Worm (Caenorhabditis elegans): ENCODE data around the gene atg-16.2.

atg-16.2 gene

ce11 chrII:6475180-6475737, 22.1 kb upstream of the atg-16.2 start, which contains the start of gene T28D9.16:
Gene T28D9.16, plus strand, starts transcription at chrII:6475687.
- TF ChIP-seq ztf-29 (GFP tag; IDR thresholded peaks at IDR 0.05): no peak
- no peak for TF ChIP-seq klf-2 (GFP tag; conservative IDR thresholded peaks at IDR 0.05)
- no peak for TF ChIP-seq ztf-23 (GFP tag; IDR thresholded peaks at IDR 0.05)
- TF ChIP-seq T22C8.4 (GFP tag; IDR thresholded peaks at IDR 0.05): no peak
- no peak for TF ChIP-seq tab-1 (GFP tag; IDR thresholded peaks at IDR 0.05)
- TF ChIP-seq flt-1 (GFP tag; IDR thresholded peaks at IDR 0.05): no peak
- no peak for TF ChIP-seq med-1 (GFP tag; optimal IDR thresholded peaks at IDR 0.05; ENCODE audit: insufficient read depth)
- no peak for TF ChIP-seq ref-1 (GFP tag; conservative IDR thresholded peaks at IDR 0.05)
- TF ChIP-seq cog-1 (tag; optimal IDR thresholded peaks at IDR 0.05): no peak

- TF ChIP-seq ztf-29 (GFP tag; IDR thresholded peaks at IDR 0.05): no peak
- TF ChIP-seq cog-1 (tag; optimal IDR thresholded peaks at IDR 0.05): no peak
- no peak for TF ChIP-seq flt-1 (GFP tag; IDR thresholded peaks at IDR 0.05)
- TF ChIP-seq klf-2 (GFP tag; conservative IDR thresholded peaks at IDR 0.05): no peak
- TF ChIP-seq ztf-23 (GFP tag; IDR thresholded peaks at IDR 0.05): no peak
- no peak for TF ChIP-seq tab-1 (GFP tag; IDR thresholded peaks at IDR 0.05)
- no peak for TF ChIP-seq T22C8.4 (GFP tag; IDR thresholded peaks at IDR 0.05)
- TF ChIP-seq ref-1 (GFP tag; conservative IDR thresholded peaks at IDR 0.05): no peak
- TF ChIP-seq med-1 (GFP tag; optimal IDR thresholded peaks at IDR 0.05; ENCODE audit: insufficient read depth): no peak
Measured at ce11 chrII:6470985-6471384, 17.8 kb upstream of the atg-16.2 start, which contains the start of gene dgk-5. Gene dgk-5, minus strand, starts transcription at chrII:6471085.

- TF ChIP-seq tab-1 (GFP tag; IDR thresholded peaks at IDR 0.05) (no peak), ztf-29 (GFP tag; IDR thresholded peaks at IDR 0.05) (no peak), flt-1 (GFP tag; IDR thresholded peaks at IDR 0.05) (no peak), cog-1 (tag; optimal IDR thresholded peaks at IDR 0.05) (no peak), med-1 (GFP tag; optimal IDR thresholded peaks at IDR 0.05; ENCODE audit: insufficient read depth) (no peak), T22C8.4 (GFP tag; IDR thresholded peaks at IDR 0.05) (no peak), klf-2 (GFP tag; conservative IDR thresholded peaks at IDR 0.05) (no peak), ref-1 (GFP tag; conservative IDR thresholded peaks at IDR 0.05) (no peak), ztf-23 (GFP tag; IDR thresholded peaks at IDR 0.05) (no peak)
Measured at ce11 chrII:6469340-6469739, 16.1 kb upstream of the atg-16.2 start.

- no peak for TF ChIP-seq ztf-23 (GFP tag; IDR thresholded peaks at IDR 0.05)
- no peak for TF ChIP-seq med-1 (GFP tag; optimal IDR thresholded peaks at IDR 0.05; ENCODE audit: insufficient read depth)
- no peak for TF ChIP-seq klf-2 (GFP tag; conservative IDR thresholded peaks at IDR 0.05)
- TF ChIP-seq ref-1 (GFP tag; conservative IDR thresholded peaks at IDR 0.05): no peak
- TF ChIP-seq flt-1 (GFP tag; IDR thresholded peaks at IDR 0.05): no peak
- no peak for TF ChIP-seq ztf-29 (GFP tag; IDR thresholded peaks at IDR 0.05)
Measured at ce11 chrII:6454671-6455070, 1.5 kb upstream of the atg-16.2 start, which contains the start of gene aptf-1. Gene aptf-1, plus strand, starts transcription at chrII:6454971.

ce11 chrII:6449656-6450055, 3.5 kb downstream of the atg-16.2 start, which contains the start of gene nhr-22:
Gene nhr-22, minus strand, starts transcription at chrII:6449792.
- TF ChIP-seq ztf-29 (GFP tag; IDR thresholded peaks at IDR 0.05) (no peak), flt-1 (GFP tag; IDR thresholded peaks at IDR 0.05) (no peak), ref-1 (GFP tag; conservative IDR thresholded peaks at IDR 0.05) (no peak), klf-2 (GFP tag; conservative IDR thresholded peaks at IDR 0.05) (no peak), T22C8.4 (GFP tag; IDR thresholded peaks at IDR 0.05) (no peak), med-1 (GFP tag; optimal IDR thresholded peaks at IDR 0.05; ENCODE audit: insufficient read depth) (no peak), tab-1 (GFP tag; IDR thresholded peaks at IDR 0.05) (no peak), ztf-23 (GFP tag; IDR thresholded peaks at IDR 0.05) (no peak), cog-1 (tag; optimal IDR thresholded peaks at IDR 0.05) (no peak)

- TF ChIP-seq flt-1 (GFP tag; IDR thresholded peaks at IDR 0.05) (no peak), ztf-29 (GFP tag; IDR thresholded peaks at IDR 0.05) (no peak), T22C8.4 (GFP tag; IDR thresholded peaks at IDR 0.05) (no peak), cog-1 (tag; optimal IDR thresholded peaks at IDR 0.05) (no peak), ztf-23 (GFP tag; IDR thresholded peaks at IDR 0.05) (no peak), tab-1 (GFP tag; IDR thresholded peaks at IDR 0.05) (no peak), ref-1 (GFP tag; conservative IDR thresholded peaks at IDR 0.05) (no peak), med-1 (GFP tag; optimal IDR thresholded peaks at IDR 0.05; ENCODE audit: insufficient read depth) (no peak), klf-2 (GFP tag; conservative IDR thresholded peaks at IDR 0.05) (no peak)
Measured at ce11 chrII:6448656-6449055, 4.5 kb downstream of the atg-16.2 start.

- TF ChIP-seq flt-1 (GFP tag; IDR thresholded peaks at IDR 0.05) (no peak), ztf-29 (GFP tag; IDR thresholded peaks at IDR 0.05) (no peak), T22C8.4 (GFP tag; IDR thresholded peaks at IDR 0.05) (no peak), cog-1 (tag; optimal IDR thresholded peaks at IDR 0.05) (no peak), klf-2 (GFP tag; conservative IDR thresholded peaks at IDR 0.05) (no peak), ztf-23 (GFP tag; IDR thresholded peaks at IDR 0.05) (no peak), tab-1 (GFP tag; IDR thresholded peaks at IDR 0.05) (no peak), med-1 (GFP tag; optimal IDR thresholded peaks at IDR 0.05; ENCODE audit: insufficient read depth) (no peak), ref-1 (GFP tag; conservative IDR thresholded peaks at IDR 0.05) (no peak)
Measured at ce11 chrII:6448189-6448588, 5.0 kb downstream of the atg-16.2 start.

DNA sequence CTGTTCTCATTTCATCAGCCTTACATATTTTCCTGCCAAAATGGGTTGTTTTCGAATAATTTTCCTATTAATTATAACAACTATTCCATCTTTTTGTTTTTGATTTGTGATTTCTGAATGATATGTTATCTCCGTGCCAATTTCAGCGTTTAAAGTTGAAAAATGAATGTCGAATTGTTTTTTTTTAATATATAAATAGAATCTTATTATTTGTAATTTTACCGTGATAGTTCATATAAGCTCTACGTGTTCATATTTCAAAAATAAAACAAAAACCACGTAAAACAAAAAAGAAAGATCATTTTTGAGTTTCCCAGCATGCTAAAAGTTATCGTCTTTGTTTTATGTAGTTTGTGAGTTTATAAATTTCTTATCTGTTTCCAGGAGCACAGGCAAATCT, 9.5 kb downstream of the atg-16.2 start, which contains the start of gene K06A1.2:
Gene K06A1.2, plus strand, starts transcription at position 301 of the 400 bp plus-strand sequence.
- TF ChIP-seq cog-1 (tag; optimal IDR thresholded peaks at IDR 0.05): no peak
- no peak for TF ChIP-seq klf-2 (GFP tag; conservative IDR thresholded peaks at IDR 0.05)
- no peak for TF ChIP-seq flt-1 (GFP tag; IDR thresholded peaks at IDR 0.05)
- no peak for TF ChIP-seq ztf-23 (GFP tag; IDR thresholded peaks at IDR 0.05)
- no peak for TF ChIP-seq med-1 (GFP tag; optimal IDR thresholded peaks at IDR 0.05; ENCODE audit: insufficient read depth)
- no peak for TF ChIP-seq tab-1 (GFP tag; IDR thresholded peaks at IDR 0.05)
- TF ChIP-seq ztf-29 (GFP tag; IDR thresholded peaks at IDR 0.05): no peak
- no peak for TF ChIP-seq T22C8.4 (GFP tag; IDR thresholded peaks at IDR 0.05)
- no peak for TF ChIP-seq ref-1 (GFP tag; conservative IDR thresholded peaks at IDR 0.05)

- TF ChIP-seq klf-2 (GFP tag; conservative IDR thresholded peaks at IDR 0.05) (no peak), ref-1 (GFP tag; conservative IDR thresholded peaks at IDR 0.05) (no peak), tab-1 (GFP tag; IDR thresholded peaks at IDR 0.05) (no peak), med-1 (GFP tag; optimal IDR thresholded peaks at IDR 0.05; ENCODE audit: insufficient read depth) (no peak), T22C8.4 (GFP tag; IDR thresholded peaks at IDR 0.05) (no peak), cog-1 (tag; optimal IDR thresholded peaks at IDR 0.05) (no peak), flt-1 (GFP tag; IDR thresholded peaks at IDR 0.05) (no peak), ztf-29 (GFP tag; IDR thresholded peaks at IDR 0.05) (no peak), ztf-23 (GFP tag; IDR thresholded peaks at IDR 0.05) (no peak)
Measured at ce11 chrII:6441128-6441527, 12.1 kb downstream of the atg-16.2 start, which contains the start of gene cutl-16. Gene cutl-16, plus strand, starts transcription at chrII:6441428.
